Worm (Caenorhabditis elegans) whole organism, L1 larva: ENCODE measurements around the gene msp-38.
A peak's percentile ranks its signal among the peaks of the same experiment; 100 is the strongest.

Experiments
- C04F5.9 ChIP-seq: sonication (generic microtip); optimal IDR thresholded peaks from 2 replicates; lab custom pipeline; 2016; ENCODE audit warnings: missing genetic modification characterization, missing compliant biosample characterization
- C34B4.2 ChIP-seq: sonication (generic microtip); optimal IDR thresholded peaks from 2 replicates; lab custom pipeline; 2017; ENCODE audit warnings: mild to moderate bottlenecking, missing genetic modification characterization, missing compliant biosample characterization
- aha-1 ChIP-seq: fragments of 150-350 bp; optimal IDR thresholded peaks from 2 replicates; lab custom pipeline; 2014; ENCODE audit warnings: missing biosample characterization, missing genetic modification characterization
- aly-2 ChIP-seq: fragments of 150-350 bp; optimal IDR thresholded peaks from 2 replicates; lab custom pipeline; 2014; ENCODE audit warnings: missing biosample characterization, missing genetic modification characterization
- blmp-1 ChIP-seq: fragments of 150-350 bp; optimal IDR thresholded peaks from 2 replicates; lab custom pipeline; 2014; ENCODE audit warnings: missing biosample characterization, missing genetic modification characterization
- ceh-88 ChIP-seq: fragments of 200-800 bp; sonication (Bioruptor generic); IDR thresholded peaks from 2 replicates; pipeline ENCODE4 v1.3.6; 2022; ENCODE audit warnings: missing genetic modification characterization, missing compliant biosample characterization
- ceh-90 ChIP-seq: sonication (generic microtip); optimal IDR thresholded peaks from 2 replicates; lab custom pipeline; 2016; ENCODE audit warnings: missing genetic modification characterization, missing compliant biosample characterization
- dsc-1 ChIP-seq: sonication (generic microtip); optimal IDR thresholded peaks from 2 replicates; lab custom pipeline; 2016; ENCODE audit warnings: mild to moderate bottlenecking, missing genetic modification characterization, missing compliant biosample characterization
- efl-1 ChIP-seq, 4 experiments: fragments of 150-350 bp; optimal IDR thresholded peaks in 3 of 4; peaks in 1 of 4; 1 replicate in 1 of 4; 2 replicates in 3 of 4; lab custom pipeline; 2014; ENCODE audit warnings: missing biosample characterization in 2 of 4, missing genetic modification characterization in 2 of 4, missing genetic modification reagents in 2 of 4
- efl-3 ChIP-seq: fragments of 200-800 bp; sonication (Bioruptor generic); optimal IDR thresholded peaks from 2 replicates; lab custom pipeline; 2018; ENCODE audit warnings: mild to moderate bottlenecking, missing genetic modification characterization, missing compliant biosample characterization
- egl-13 ChIP-seq: sonication (generic microtip); optimal IDR thresholded peaks from 2 replicates; lab custom pipeline; 2016; ENCODE audit warnings: missing genotype, missing genetic modification reagents, missing genetic modification characterization, missing compliant biosample characterization
- elt-2 ChIP-seq: sonication (generic microtip); optimal IDR thresholded peaks from 2 replicates; lab custom pipeline; 2016; ENCODE audit warnings: missing genetic modification characterization, mild to moderate bottlenecking, inconsistent platforms, missing compliant biosample characterization, missing genetic modification reagents
- elt-3 ChIP-seq, 6 experiments: fragments of 150-350 bp in 1 of 6; sonication (generic microtip); optimal IDR thresholded peaks; 2 replicates each; lab custom pipeline; 2017 to 2018; ENCODE audit warnings: missing biosample characterization in 6 of 6, missing genetic modification characterization in 6 of 6, inconsistent platforms in 1 of 6
- ets-5 ChIP-seq: fragments of 200-800 bp; sonication (Bioruptor generic); IDR thresholded peaks from 2 replicates; pipeline ENCODE4 v1.3.6; 2022; ENCODE audit warnings: missing genetic modification characterization, missing compliant biosample characterization
- fkh-4 ChIP-seq: sonication (generic microtip); optimal IDR thresholded peaks from 2 replicates; lab custom pipeline; 2016; ENCODE audit warnings: missing compliant biosample characterization, missing genetic modification characterization, borderline replicate concordance
- grh-1 ChIP-seq: fragments of 200-800 bp; sonication (Bioruptor generic); IDR thresholded peaks from 2 replicates; pipeline ENCODE4 v1.3.6; 2022; ENCODE audit warnings: missing genetic modification reagents, missing genetic modification characterization, missing compliant biosample characterization
- hlh-4 ChIP-seq: sonication (generic microtip); optimal IDR thresholded peaks from 2 replicates; lab custom pipeline; 2016; ENCODE audit warnings: mild to moderate bottlenecking, missing genetic modification characterization, missing compliant biosample characterization
- isw-1 ChIP-seq: fragments of 200-800 bp; sonication (Bioruptor generic); IDR thresholded peaks from 2 replicates; pipeline ENCODE4 v1.3.6; 2022; ENCODE audit warnings: missing genetic modification characterization, missing compliant biosample characterization
- lin-13 ChIP-seq: fragments of 150-350 bp; optimal IDR thresholded peaks from 2 replicates; lab custom pipeline; 2014; ENCODE audit warnings: missing biosample characterization, missing genetic modification reagents, missing genetic modification characterization
- lin-14 ChIP-seq: fragments of 200-800 bp; sonication (Bioruptor generic); optimal IDR thresholded peaks from 2 replicates; lab custom pipeline; 2018; ENCODE audit warnings: mild to moderate bottlenecking, missing genetic modification characterization, moderate library complexity, missing compliant biosample characterization
- lin-15B ChIP-seq: fragments of 150-350 bp; sonication (generic microtip); optimal IDR thresholded peaks from 3 replicates; lab custom pipeline; 2014; ENCODE audit warnings: missing biosample characterization, missing genetic modification characterization
- lin-35 ChIP-seq, 2 experiments: fragments of 150-350 bp; optimal IDR thresholded peaks; 2 replicates each; lab custom pipeline; 2014; ENCODE audit warnings: missing biosample characterization in 2 of 2, missing genetic modification characterization in 2 of 2, missing genetic modification reagents in 2 of 2
- lsy-2 ChIP-seq, 2 experiments: fragments of 150-350 bp; optimal IDR thresholded peaks; 2 replicates each; lab custom pipeline; 2014; ENCODE audit warnings: missing biosample characterization in 2 of 2, missing genetic modification characterization in 2 of 2
- mdl-1 ChIP-seq, 2 experiments: fragments of 150-350 bp; optimal IDR thresholded peaks; 2 replicates each; lab custom pipeline; 2014 to 2017; ENCODE audit warnings: missing biosample characterization in 2 of 2, missing genetic modification characterization in 2 of 2, inconsistent platforms in 1 of 2
- nhr-12 ChIP-seq: sonication (generic microtip); optimal IDR thresholded peaks from 2 replicates; lab custom pipeline; 2017; ENCODE audit warnings: missing biosample characterization, missing genetic modification characterization
- nhr-237 ChIP-seq: fragments of 150-350 bp; optimal IDR thresholded peaks from 2 replicates; lab custom pipeline; 2014; ENCODE audit warnings: missing biosample characterization, missing genetic modification characterization
- nhr-76 ChIP-seq: sonication (generic microtip); optimal IDR thresholded peaks from 2 replicates; lab custom pipeline; 2017; ENCODE audit warnings: missing biosample characterization, missing genetic modification characterization
- pag-3 ChIP-seq: sonication (generic microtip); optimal IDR thresholded peaks from 2 replicates; lab custom pipeline; 2017; ENCODE audit warnings: missing genetic modification characterization, mild to moderate bottlenecking, missing compliant biosample characterization, antibody characterized with exemption, borderline replicate concordance; ENCODE audit not compliant: insufficient read depth
- pax-3 ChIP-seq: fragments of 200-800 bp; sonication (Bioruptor generic); optimal IDR thresholded peaks from 2 replicates; lab custom pipeline; 2018; ENCODE audit warnings: mild to moderate bottlenecking, missing genetic modification characterization, moderate library complexity, missing compliant biosample characterization
- pqm-1 ChIP-seq: sonication (generic microtip); optimal IDR thresholded peaks from 3 replicates; lab custom pipeline; 2017; ENCODE audit warnings: missing biosample characterization, missing genetic modification characterization
- snpc-4 ChIP-seq: fragments of 150-350 bp; optimal IDR thresholded peaks from 2 replicates; lab custom pipeline; 2014; ENCODE audit warnings: missing biosample characterization, missing genetic modification characterization
- snu-23 ChIP-seq: sonication (generic microtip); optimal IDR thresholded peaks from 2 replicates; lab custom pipeline; 2016; ENCODE audit warnings: missing genetic modification characterization, missing compliant biosample characterization
- sox-4 ChIP-seq: sonication (generic microtip); optimal IDR thresholded peaks from 2 replicates; lab custom pipeline; 2016; ENCODE audit warnings: missing genetic modification characterization, missing compliant biosample characterization
- sup-37 ChIP-seq: fragments of 200-800 bp; sonication (Bioruptor generic); optimal IDR thresholded peaks from 2 replicates; lab custom pipeline; 2018; ENCODE audit warnings: mild to moderate bottlenecking, missing genetic modification characterization, missing compliant biosample characterization
- swsn-7 ChIP-seq: sonication (generic microtip); optimal IDR thresholded peaks from 2 replicates; lab custom pipeline; 2016; ENCODE audit warnings: missing genetic modification characterization, missing compliant biosample characterization
- tlp-1 ChIP-seq: fragments of 150-350 bp; optimal IDR thresholded peaks from 2 replicates; lab custom pipeline; 2014; ENCODE audit warnings: missing biosample characterization, missing genetic modification characterization
- unc-130 ChIP-seq: fragments of 150-350 bp; optimal IDR thresholded peaks from 2 replicates; lab custom pipeline; 2017; ENCODE audit warnings: missing biosample characterization, missing genetic modification characterization, inconsistent platforms
- unc-30 ChIP-seq: sonication (generic microtip); optimal IDR thresholded peaks from 2 replicates; lab custom pipeline; 2017; ENCODE audit warnings: missing biosample characterization, missing genetic modification characterization
- unc-86 ChIP-seq: sonication (generic microtip); optimal IDR thresholded peaks from 2 replicates; lab custom pipeline; 2016; ENCODE audit warnings: missing genetic modification characterization, missing compliant biosample characterization
- vab-15 ChIP-seq: sonication (generic microtip); optimal IDR thresholded peaks from 2 replicates; lab custom pipeline; 2017; ENCODE audit warnings: missing genotype, mild to moderate bottlenecking, missing genetic modification characterization, missing compliant biosample characterization
- xbp-1 ChIP-seq: sonication (generic microtip); optimal IDR thresholded peaks from 2 replicates; lab custom pipeline; 2016; ENCODE audit warnings: missing genetic modification characterization, missing compliant biosample characterization
- zip-4 ChIP-seq: fragments of 200-800 bp; sonication (Bioruptor generic); optimal IDR thresholded peaks from 2 replicates; lab custom pipeline; 2018; ENCODE audit warnings: mild to moderate bottlenecking, missing genetic modification characterization, moderate library complexity, missing compliant biosample characterization
- ztf-4 ChIP-seq: fragments of 150-350 bp; optimal IDR thresholded peaks from 2 replicates; lab custom pipeline; 2014; ENCODE audit warnings: missing biosample characterization, missing genetic modification characterization

The msp-38 gene

ce11 chrIV:10128906-10129386 is 14.6 kb downstream of the msp-38 start, which contains the start of the genes gtbp-1 and K08F4.3 (continued):
- TF ChIP-seq tlp-1 (no peak), C34B4.2 (tag; lab: Kevin White, UChicago) (no peak), fkh-4 (tag; lab: Kevin White, UChicago) (no peak), lin-14 (no peak), pag-3 (tag; lab: Kevin White, UChicago) (no peak), unc-30 (tag; lab: Kevin White, UChicago) (no peak), grh-1 (GFP tag; lab: Robert Waterston, UW) (peak; percentile 38; the same call in 1 of the 2 replicates), isw-1 (GFP tag; lab: Robert Waterston, UW) (peak; percentile 64), ceh-88 (GFP tag; lab: Robert Waterston, UW) (no peak; the same call in 1 of the 2 replicates), elt-2 (tag; lab: Kevin White, UChicago) (no peak), aha-1 (no peak), blmp-1 (tag; lab: Kevin White, UChicago) (peak; percentile 53), swsn-7 (tag; lab: Kevin White, UChicago) (peak; percentile 48), sup-37 (GFP tag; lab: Kevin White, UChicago) (no peak), pqm-1 (tag; lab: Kevin White, UChicago) (peak; percentile 47), egl-13 (tag; lab: Kevin White, UChicago) (no peak), lin-15B (peak; percentile 85), nhr-76 (no peak), efl-1 (optimal IDR thresholded peaks at IDR 0.05; lab: Kevin White, UChicago) (peak; percentile 83 to 95), efl-1 (GFP tag; optimal IDR thresholded peaks at IDR 0.05 in 1 of 2; lab: Kevin White, UChicago) (peak; percentile 94 to 99), sox-4 (tag; lab: Kevin White, UChicago) (no peak), vab-15 (peak; percentile 23), lin-13 (peak; percentile 68), nhr-12 (tag; lab: Kevin White, UChicago) (no peak), zip-4 (no peak), lsy-2 (tag; optimal IDR thresholded peaks at IDR 0.05; lab: Kevin White, UChicago) (peak; percentile 79 to 95), xbp-1 (tag; lab: Kevin White, UChicago) (peak; percentile 67), mdl-1 (tag; optimal IDR thresholded peaks at IDR 0.05; lab: Kevin White, UChicago) (peak in 1 of 2 experiments; percentile 66), unc-130 (peak; percentile 49), snpc-4 (tag; lab: Kevin White, UChicago) (peak; percentile 54), snu-23 (GFP tag; lab: Kevin White, UChicago) (peak; percentile 83), efl-3 (no peak), elt-3 (tag; optimal IDR thresholded peaks at IDR 0.05; lab: Kevin White, UChicago) (peak in 2 of 6 experiments; percentile 3 to 47), unc-86 (tag; lab: Kevin White, UChicago) (peak; percentile 24), pax-3 (tag; lab: Kevin White, UChicago) (peak; percentile 23), nhr-237 (tag; lab: Kevin White, UChicago) (no peak), aly-2 (tag; lab: Kevin White, UChicago) (no peak), ztf-4 (tag; lab: Kevin White, UChicago) (no peak), ceh-90 (tag; lab: Kevin White, UChicago) (no peak), C04F5.9 (tag; lab: Kevin White, UChicago) (no peak)

- TF ChIP-seq lin-35 (GFP tag; optimal IDR thresholded peaks at IDR 0.05; lab: Kevin White, UChicago) (no peak), snu-23 (GFP tag; lab: Kevin White, UChicago) (no peak), efl-3 (no peak), hlh-4 (tag; lab: Kevin White, UChicago) (no peak), elt-2 (tag; lab: Kevin White, UChicago) (no peak), ets-5 (no peak), dsc-1 (tag; lab: Kevin White, UChicago) (no peak)
- TF ChIP-seq, all 84 proteins: peak for 0
Measured at ce11 chrIV:10128446-10128845, 15.1 kb downstream of the msp-38 start.
